Fruit fly (Drosophila melanogaster): Measurements from ENCODE around the gene CG34417.

DNA sequence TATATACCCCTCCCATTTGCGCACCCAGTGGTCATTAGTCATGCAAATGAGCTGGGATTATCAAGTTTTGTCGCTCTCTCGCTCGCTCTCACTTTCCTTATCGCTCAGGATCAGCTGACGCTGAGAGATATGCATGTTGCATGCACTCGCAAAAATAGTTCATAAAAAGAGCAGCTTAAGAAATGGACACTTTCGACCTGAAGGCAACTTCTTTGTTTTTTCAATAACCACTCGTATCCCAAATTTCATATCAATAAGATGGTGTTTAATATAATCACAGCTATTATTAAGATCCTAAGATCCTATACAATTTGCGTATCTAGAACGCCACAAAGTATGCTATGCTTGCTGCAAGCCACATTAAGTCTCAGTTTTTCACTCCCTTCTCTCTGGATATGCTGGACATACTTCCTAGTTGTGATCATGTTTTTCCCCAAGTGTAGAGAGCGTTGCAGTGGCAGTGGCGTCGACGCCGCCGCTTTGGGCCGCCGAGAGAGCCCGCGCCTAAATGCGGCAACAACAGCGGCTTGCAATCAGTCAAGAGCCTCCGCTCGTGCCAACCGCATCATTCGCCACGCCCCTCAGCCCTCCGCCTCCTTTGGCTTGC, at the start of gene CG34417:
- TF ChIP-seq Myc (optimal IDR thresholded peaks at IDR 0.05): no peak
- TF ChIP-seq Sin3A (optimal IDR thresholded peaks at IDR 0.05): no peak
- no peak for TF ChIP-seq h (optimal IDR thresholded peaks at IDR 0.05)
- TF ChIP-seq psq (optimal IDR thresholded peaks at IDR 0.05): no peak

All from Kc167 (cell line).